Worm (Caenorhabditis elegans): ENCODE results near the gene mtch-1.

Gene mtch-1

DNA sequence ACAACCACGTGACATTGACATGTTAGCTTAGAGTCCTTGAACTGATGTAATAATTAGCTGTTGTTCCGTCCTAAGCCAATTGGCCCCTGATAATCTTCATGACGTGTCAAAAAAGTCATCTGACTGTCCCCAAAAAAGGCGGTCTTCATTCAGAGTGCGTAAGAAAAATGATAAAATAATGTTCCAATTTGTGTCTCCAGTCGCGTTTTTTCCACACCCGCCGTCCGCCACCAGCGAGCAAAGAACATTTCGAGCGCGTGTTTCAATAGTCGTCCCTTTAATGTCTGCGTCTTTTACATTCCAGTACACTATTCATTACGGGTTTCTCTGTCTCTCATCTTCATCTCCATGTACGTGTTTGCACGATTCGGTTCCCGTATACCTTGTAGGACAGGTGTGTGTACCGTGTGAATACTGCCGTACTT, 36.5 kb downstream of the mtch-1 start:
- TF ChIP-seq tra-4 (tag; optimal IDR thresholded peaks at IDR 0.05) (no peak), aly-1 (tag; optimal IDR thresholded peaks at IDR 0.05) (no peak)

DNA sequence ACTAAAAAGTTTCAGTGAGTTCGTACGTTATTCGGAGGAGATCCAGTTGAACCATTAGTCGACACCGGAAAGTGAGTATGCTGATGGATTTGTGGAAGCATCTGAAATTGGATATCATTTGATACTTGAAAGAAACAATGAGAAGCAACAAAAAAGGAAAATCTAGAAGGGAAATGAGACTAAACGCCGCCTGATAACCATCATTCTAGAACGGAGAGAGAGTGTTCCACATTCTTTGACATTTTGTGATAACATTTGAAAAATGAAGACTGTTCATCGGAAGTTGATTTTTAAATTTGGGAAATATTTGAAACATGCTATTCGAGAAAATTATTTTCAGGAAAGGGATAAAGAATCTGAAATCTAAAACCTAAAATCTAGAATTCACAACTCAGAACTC, 42.7 kb downstream of the mtch-1 start, which contains the start of gene npax-1:
Gene npax-1 (minus strand): TSS at position 101 of the 400 bp plus-strand sequence.
- TF ChIP-seq hmbx-1 (tag; optimal IDR thresholded peaks at IDR 0.05): no peak
- TF ChIP-seq scrt-1 (GFP tag; IDR thresholded peaks at IDR 0.05): no peak
- TF ChIP-seq ceh-36 (tag; optimal IDR thresholded peaks at IDR 0.05): no peak
- TF ChIP-seq ets-7 (tag; optimal IDR thresholded peaks at IDR 0.05): no peak
- no peak for TF ChIP-seq F13C5.2 (tag; optimal IDR thresholded peaks at IDR 0.05)
- TF ChIP-seq ceh-13 (GFP tag; optimal IDR thresholded peaks at IDR 0.05): no peak
- no peak for TF ChIP-seq tbx-37 (GFP tag; conservative IDR thresholded peaks at IDR 0.05)
- no peak for TF ChIP-seq hmg-4 (GFP tag; optimal IDR thresholded peaks at IDR 0.05)
- no peak for TF ChIP-seq sea-1 (GFP tag; conservative IDR thresholded peaks at IDR 0.05)
- TF ChIP-seq tbx-11 (GFP tag; IDR thresholded peaks at IDR 0.05): no peak
- no peak for TF ChIP-seq ama-1 (optimal IDR thresholded peaks at IDR 0.05)
- TF ChIP-seq hnd-1 (tag; optimal IDR thresholded peaks at IDR 0.05): no peak
- TF ChIP-seq tra-4 (tag; optimal IDR thresholded peaks at IDR 0.05): no peak
- no peak for TF ChIP-seq B0310.2 (tag; optimal IDR thresholded peaks at IDR 0.05)
- TF ChIP-seq aly-1 (tag; optimal IDR thresholded peaks at IDR 0.05): no peak
- TF ChIP-seq flt-1 (GFP tag; IDR thresholded peaks at IDR 0.05): no peak
- no peak for TF ChIP-seq pes-1 (GFP tag; IDR thresholded peaks at IDR 0.05)

DNA sequence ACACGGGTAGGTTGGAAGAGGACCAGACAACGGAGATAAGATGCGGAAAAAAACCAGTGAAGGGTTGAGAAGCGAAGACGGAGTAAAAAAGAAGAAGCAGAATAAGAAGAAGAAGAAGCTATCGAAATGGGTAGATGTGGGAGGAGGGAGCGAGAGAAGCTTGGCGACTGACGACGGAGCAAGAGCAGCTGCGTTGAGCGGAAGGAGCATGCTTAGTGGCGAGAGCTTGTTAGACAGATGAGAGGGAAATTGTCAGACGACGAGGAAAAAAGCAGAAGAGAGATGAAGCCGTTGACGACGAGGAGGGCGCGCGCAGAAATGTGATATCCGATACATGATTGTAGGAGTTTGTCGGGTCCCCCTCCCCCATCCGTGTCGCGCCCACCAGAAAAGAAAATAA, 47.0 kb downstream of the mtch-1 start:
- TF ChIP-seq tbx-11 (GFP tag; IDR thresholded peaks at IDR 0.05) (no peak), hnd-1 (tag; optimal IDR thresholded peaks at IDR 0.05) (no peak), scrt-1 (GFP tag; IDR thresholded peaks at IDR 0.05) (no peak), F13C5.2 (tag; optimal IDR thresholded peaks at IDR 0.05) (no peak), hmg-4 (GFP tag; optimal IDR thresholded peaks at IDR 0.05) (no peak), sea-1 (GFP tag; conservative IDR thresholded peaks at IDR 0.05) (no peak), ama-1 (optimal IDR thresholded peaks at IDR 0.05) (no peak), aly-1 (tag; optimal IDR thresholded peaks at IDR 0.05) (no peak), tra-4 (tag; optimal IDR thresholded peaks at IDR 0.05) (no peak), hmbx-1 (tag; optimal IDR thresholded peaks at IDR 0.05) (no peak), flt-1 (GFP tag; IDR thresholded peaks at IDR 0.05) (no peak), ceh-13 (GFP tag; optimal IDR thresholded peaks at IDR 0.05) (no peak), ets-7 (tag; optimal IDR thresholded peaks at IDR 0.05) (no peak), B0310.2 (tag; optimal IDR thresholded peaks at IDR 0.05) (no peak), ceh-36 (tag; optimal IDR thresholded peaks at IDR 0.05) (no peak), pes-1 (GFP tag; IDR thresholded peaks at IDR 0.05) (no peak), tbx-37 (GFP tag; conservative IDR thresholded peaks at IDR 0.05) (no peak)

DNA sequence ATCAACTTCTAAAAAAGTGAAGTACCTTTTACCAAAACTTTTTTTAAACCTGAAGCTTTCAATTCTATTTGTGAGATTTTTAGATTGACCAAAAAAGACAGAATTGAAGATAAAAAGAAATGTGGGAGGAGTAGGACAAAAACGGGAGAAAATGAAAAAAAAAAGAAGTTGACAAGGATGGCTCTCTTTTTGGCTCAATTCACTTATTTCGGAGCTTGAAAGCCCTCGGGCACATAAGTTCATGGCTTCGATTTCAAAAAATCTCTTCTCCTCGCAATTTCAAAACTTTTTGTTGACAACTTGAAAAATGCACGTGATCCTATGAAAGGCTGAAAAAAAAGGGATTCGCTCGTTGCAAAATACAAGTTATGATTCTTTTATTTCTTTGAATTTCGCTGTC, 47.8 kb downstream of the mtch-1 start:
- TF ChIP-seq aly-1 (tag; optimal IDR thresholded peaks at IDR 0.05) (no peak), F13C5.2 (tag; optimal IDR thresholded peaks at IDR 0.05) (no peak), flt-1 (GFP tag; IDR thresholded peaks at IDR 0.05) (no peak), ceh-36 (tag; optimal IDR thresholded peaks at IDR 0.05) (no peak), hmbx-1 (tag; optimal IDR thresholded peaks at IDR 0.05) (no peak), ama-1 (optimal IDR thresholded peaks at IDR 0.05) (no peak), tbx-37 (GFP tag; conservative IDR thresholded peaks at IDR 0.05) (no peak), ets-7 (tag; optimal IDR thresholded peaks at IDR 0.05) (no peak), scrt-1 (GFP tag; IDR thresholded peaks at IDR 0.05) (no peak), ceh-13 (GFP tag; optimal IDR thresholded peaks at IDR 0.05) (no peak), tbx-11 (GFP tag; IDR thresholded peaks at IDR 0.05) (no peak), hnd-1 (tag; optimal IDR thresholded peaks at IDR 0.05) (no peak), pes-1 (GFP tag; IDR thresholded peaks at IDR 0.05) (no peak), tra-4 (tag; optimal IDR thresholded peaks at IDR 0.05) (no peak), sea-1 (GFP tag; conservative IDR thresholded peaks at IDR 0.05) (no peak), B0310.2 (tag; optimal IDR thresholded peaks at IDR 0.05) (no peak), hmg-4 (GFP tag; optimal IDR thresholded peaks at IDR 0.05) (no peak)

DNA sequence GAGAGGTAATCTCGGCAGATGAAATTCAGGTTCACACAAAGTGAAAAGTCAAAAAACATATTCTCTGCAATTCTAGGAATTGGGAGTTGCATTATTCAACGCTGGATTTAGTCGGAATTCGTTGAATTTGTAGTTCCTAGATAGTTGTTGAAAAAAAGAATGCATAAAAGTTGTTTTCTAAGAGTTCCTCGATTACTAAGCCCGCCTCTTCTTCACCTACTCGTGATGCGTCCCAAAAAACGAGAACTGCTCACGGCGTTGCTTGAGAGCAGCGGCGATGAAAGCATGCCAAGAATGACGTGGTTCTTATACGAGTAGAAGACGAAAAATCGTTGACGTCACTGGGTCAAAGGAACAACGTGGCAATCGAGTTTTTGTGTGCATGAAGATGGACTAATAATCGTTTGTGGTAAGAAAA, 48.9 kb downstream of the mtch-1 start:
- TF ChIP-seq ceh-36 (tag; optimal IDR thresholded peaks at IDR 0.05): no peak
- TF ChIP-seq tbx-37 (GFP tag; conservative IDR thresholded peaks at IDR 0.05): no peak

DNA sequence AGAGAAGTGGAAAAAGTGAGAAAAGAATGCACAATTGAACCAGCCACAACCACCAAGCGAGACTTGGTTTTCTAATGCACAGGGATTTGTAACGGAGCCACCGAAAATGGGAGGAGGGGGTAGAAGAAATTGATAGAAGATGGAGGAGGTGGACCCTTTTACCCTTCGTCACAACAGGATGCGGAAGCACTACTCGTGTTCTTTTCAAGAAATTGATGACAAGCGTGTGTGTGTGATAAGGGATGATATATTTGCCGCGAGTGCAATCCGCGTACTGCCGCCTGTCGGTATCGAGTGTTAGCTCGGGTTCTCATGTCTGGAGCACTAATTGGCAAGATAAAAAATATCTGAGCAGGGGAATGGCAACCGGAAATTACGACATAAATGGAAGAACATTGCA, 50.0 kb downstream of the mtch-1 start, which contains the start of gene F21D12.3:
Gene F21D12.3 (minus strand): TSS at position 101 of the 400 bp plus-strand sequence.
- TF ChIP-seq B0310.2 (tag; optimal IDR thresholded peaks at IDR 0.05) (no peak), tbx-37 (GFP tag; conservative IDR thresholded peaks at IDR 0.05) (no peak), sea-1 (GFP tag; conservative IDR thresholded peaks at IDR 0.05) (no peak), aly-1 (tag; optimal IDR thresholded peaks at IDR 0.05) (no peak), ama-1 (optimal IDR thresholded peaks at IDR 0.05) (no peak), ets-7 (tag; optimal IDR thresholded peaks at IDR 0.05) (no peak), flt-1 (GFP tag; IDR thresholded peaks at IDR 0.05) (no peak)

DNA sequence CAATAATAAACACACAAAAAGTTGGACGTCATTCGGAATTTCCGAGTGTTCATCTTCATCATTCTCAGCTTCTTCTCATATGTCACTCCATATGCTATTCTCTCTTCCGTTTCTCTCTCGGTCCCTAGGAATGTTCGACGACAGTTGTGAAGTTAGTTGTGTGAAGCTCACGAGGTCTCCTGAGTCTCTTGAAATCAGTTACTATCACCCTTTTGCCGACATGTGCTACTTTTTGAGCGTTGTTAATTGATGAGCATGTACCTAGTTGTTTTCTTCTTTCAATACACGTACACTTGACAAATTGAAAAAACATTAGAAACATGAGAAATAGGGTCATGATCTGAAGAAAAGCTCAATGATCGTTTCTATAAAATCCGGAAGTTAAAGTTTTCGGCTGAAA, 50.6 kb downstream of the mtch-1 start:
- TF ChIP-seq aly-1 (tag; optimal IDR thresholded peaks at IDR 0.05) (no peak), tra-4 (tag; optimal IDR thresholded peaks at IDR 0.05) (no peak), hmbx-1 (tag; optimal IDR thresholded peaks at IDR 0.05) (no peak), ceh-36 (tag; optimal IDR thresholded peaks at IDR 0.05) (no peak), hmg-4 (GFP tag; optimal IDR thresholded peaks at IDR 0.05) (no peak), tbx-37 (GFP tag; conservative IDR thresholded peaks at IDR 0.05) (no peak), hnd-1 (tag; optimal IDR thresholded peaks at IDR 0.05) (no peak), B0310.2 (tag; optimal IDR thresholded peaks at IDR 0.05) (no peak), ets-7 (tag; optimal IDR thresholded peaks at IDR 0.05) (no peak), scrt-1 (GFP tag; IDR thresholded peaks at IDR 0.05) (no peak), tbx-11 (GFP tag; IDR thresholded peaks at IDR 0.05) (no peak), F13C5.2 (tag; optimal IDR thresholded peaks at IDR 0.05) (no peak), ama-1 (optimal IDR thresholded peaks at IDR 0.05) (no peak), pes-1 (GFP tag; IDR thresholded peaks at IDR 0.05) (no peak), sea-1 (GFP tag; conservative IDR thresholded peaks at IDR 0.05) (no peak)

Measured in whole organism, early embryonic.